Fruit fly (Drosophila melanogaster): ENCODE data around the gene ninaA.

DNA sequence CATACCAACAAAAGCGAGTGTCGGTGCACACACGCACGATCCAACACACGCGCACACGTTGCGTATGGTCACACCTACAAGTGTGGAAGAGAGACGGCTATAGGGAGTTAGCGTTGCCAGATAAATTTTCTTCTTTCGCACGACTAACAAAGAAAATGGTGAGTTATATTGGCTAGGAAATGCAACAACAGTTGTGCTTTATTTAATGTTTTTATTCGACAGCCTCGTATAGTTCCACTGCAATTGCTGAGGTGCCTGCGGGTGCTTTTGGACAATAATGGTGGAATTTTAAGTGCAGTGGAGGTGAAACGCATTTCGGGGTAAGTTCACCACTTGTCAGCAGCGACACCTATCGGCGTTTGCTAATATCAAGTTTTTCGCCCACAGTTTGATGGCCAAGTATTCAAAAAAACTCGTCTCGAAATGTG is 5.7 kb upstream of the ninaA start:
- TF ChIP-seq Clk (GFP tag; optimal IDR thresholded peaks at IDR 0.05) = no peak
- TF ChIP-seq cic (GFP tag; optimal IDR thresholded peaks at IDR 0.05) = peak; percentile 7
- TF ChIP-seq CG5204 (GFP tag; optimal IDR thresholded peaks at IDR 0.05) = no peak

Data from whole organism, adult.